Worm (Caenorhabditis elegans) whole organism, late embryonic: ENCODE data around the gene R160.10.

ENCODE experiments used
- C08G9.2 ChIP-seq: sonication (generic microtip); optimal IDR thresholded peaks from 2 replicates; lab custom pipeline; 2016; ENCODE audit warnings: mild to moderate bottlenecking, missing genetic modification characterization, moderate library complexity, missing compliant biosample characterization
- C38D4.7 ChIP-seq: fragments of 200-800 bp; sonication (Bioruptor generic); optimal IDR thresholded peaks from 2 replicates; lab custom pipeline; 2018; ENCODE audit warnings: mild to moderate bottlenecking, missing genetic modification characterization, moderate library complexity, missing compliant biosample characterization
- K02D7.2 ChIP-seq: sonication (generic microtip); optimal IDR thresholded peaks from 2 replicates; lab custom pipeline; 2017; ENCODE audit warnings: mild to moderate bottlenecking, missing genetic modification characterization, missing compliant biosample characterization
- K09A11.1 ChIP-seq: sonication (generic microtip); optimal IDR thresholded peaks from 2 replicates; lab custom pipeline; 2017; ENCODE audit warnings: antibody characterized with exemption, mild to moderate bottlenecking, missing genetic modification characterization, missing compliant biosample characterization; ENCODE audit not compliant: insufficient read depth
- T23F11.4 ChIP-seq: fragments of 200-800 bp; sonication (Bioruptor generic); optimal IDR thresholded peaks from 2 replicates; lab custom pipeline; 2018; ENCODE audit warnings: mild to moderate bottlenecking, missing genetic modification characterization, missing compliant biosample characterization
- Y22D7AL.16 ChIP-seq: sonication (generic microtip); optimal IDR thresholded peaks from 2 replicates; lab custom pipeline; 2016; ENCODE audit warnings: missing genetic modification characterization, missing compliant biosample characterization
- ahr-1 ChIP-seq: sonication (generic microtip); optimal IDR thresholded peaks from 2 replicates; lab custom pipeline; 2016; ENCODE audit warnings: missing genetic modification characterization, missing compliant biosample characterization
- ceh-14 ChIP-seq: sonication (generic microtip); optimal IDR thresholded peaks from 2 replicates; lab custom pipeline; 2016; ENCODE audit warnings: missing genotype, missing genetic modification characterization, missing compliant biosample characterization
- ceh-18 ChIP-seq: sonication (generic microtip); optimal IDR thresholded peaks from 2 replicates; lab custom pipeline; 2016; ENCODE audit warnings: missing genetic modification characterization, missing compliant biosample characterization
- ceh-22 ChIP-seq: sonication (generic microtip); optimal IDR thresholded peaks from 2 replicates; lab custom pipeline; 2017; ENCODE audit warnings: missing biosample characterization, missing genetic modification characterization
- ceh-24 ChIP-seq: sonication (generic microtip); optimal IDR thresholded peaks from 2 replicates; lab custom pipeline; 2016; ENCODE audit warnings: mild to moderate bottlenecking, missing genetic modification characterization, missing compliant biosample characterization
- ceh-31 ChIP-seq: sonication (generic microtip); optimal IDR thresholded peaks from 2 replicates; lab custom pipeline; 2016; ENCODE audit warnings: missing genetic modification characterization, missing compliant biosample characterization
- ceh-6 ChIP-seq: fragments of 200-800 bp; sonication (Bioruptor generic); optimal IDR thresholded peaks from 2 replicates; lab custom pipeline; 2018; ENCODE audit warnings: mild to moderate bottlenecking, missing genetic modification characterization, missing compliant biosample characterization
- ceh-9 ChIP-seq: sonication (generic microtip); optimal IDR thresholded peaks from 2 replicates; lab custom pipeline; 2016; ENCODE audit warnings: mild to moderate bottlenecking, missing genetic modification characterization, inconsistent platforms, missing compliant biosample characterization
- dmd-4 ChIP-seq: sonication (generic microtip); optimal IDR thresholded peaks from 2 replicates; lab custom pipeline; 2016; ENCODE audit warnings: borderline replicate concordance, missing genetic modification characterization, missing compliant biosample characterization
- elt-2 ChIP-seq: sonication (generic microtip); optimal IDR thresholded peaks from 2 replicates; lab custom pipeline; 2016; ENCODE audit warnings: missing genetic modification reagents, missing genetic modification characterization, missing compliant biosample characterization
- elt-4 ChIP-seq: sonication (generic microtip); optimal IDR thresholded peaks from 2 replicates; lab custom pipeline; 2016; ENCODE audit warnings: missing genetic modification characterization, missing compliant biosample characterization
- ets-4 ChIP-seq: sonication (generic microtip); optimal IDR thresholded peaks from 2 replicates; lab custom pipeline; 2016; ENCODE audit warnings: missing genetic modification characterization, missing compliant biosample characterization
- eyg-1 ChIP-seq: sonication (generic microtip); optimal IDR thresholded peaks from 2 replicates; lab custom pipeline; 2016; ENCODE audit warnings: missing genotype, missing genetic modification characterization, missing compliant biosample characterization
- fax-1 ChIP-seq: sonication (generic microtip); optimal IDR thresholded peaks from 2 replicates; lab custom pipeline; 2016; ENCODE audit warnings: missing genotype, missing genetic modification characterization, missing compliant biosample characterization
- fkh-6 ChIP-seq: sonication (generic microtip); optimal IDR thresholded peaks from 2 replicates; lab custom pipeline; 2016; ENCODE audit warnings: missing genetic modification characterization, missing compliant biosample characterization
- gmeb-2 ChIP-seq: sonication (generic microtip); optimal IDR thresholded peaks from 2 replicates; lab custom pipeline; 2016; ENCODE audit warnings: missing genetic modification characterization, inconsistent platforms, missing compliant biosample characterization
- hlh-30 ChIP-seq: sonication (generic microtip); optimal IDR thresholded peaks from 2 replicates; lab custom pipeline; 2017; ENCODE audit warnings: antibody characterized with exemption, missing genetic modification characterization, missing compliant biosample characterization; ENCODE audit not compliant: insufficient read depth
- lim-6 ChIP-seq: sonication (generic microtip); optimal IDR thresholded peaks from 2 replicates; lab custom pipeline; 2016; ENCODE audit warnings: missing genetic modification characterization, missing compliant biosample characterization
- mec-3 ChIP-seq: sonication (generic microtip); optimal IDR thresholded peaks from 2 replicates; lab custom pipeline; 2016; ENCODE audit warnings: borderline replicate concordance, missing genetic modification characterization, missing compliant biosample characterization
- nfya-1 ChIP-seq: sonication (generic microtip); optimal IDR thresholded peaks from 2 replicates; lab custom pipeline; 2017; ENCODE audit warnings: missing genetic modification characterization, mild to moderate bottlenecking, missing compliant biosample characterization, antibody characterized with exemption, moderate library complexity
- nhr-11 ChIP-seq: fragments of 150-350 bp; optimal IDR thresholded peaks from 2 replicates; lab custom pipeline; 2014; ENCODE audit warnings: missing biosample characterization, missing genetic modification characterization
- npax-4 ChIP-seq: sonication (generic microtip); optimal IDR thresholded peaks from 2 replicates; lab custom pipeline; 2016; ENCODE audit warnings: missing genetic modification characterization, missing compliant biosample characterization
- odd-2 ChIP-seq: sonication (generic microtip); optimal IDR thresholded peaks from 2 replicates; lab custom pipeline; 2017; ENCODE audit warnings: antibody characterized with exemption, mild to moderate bottlenecking, missing genetic modification characterization, missing compliant biosample characterization
- pag-3 ChIP-seq: sonication (generic microtip); optimal IDR thresholded peaks from 2 replicates; lab custom pipeline; 2016; ENCODE audit warnings: missing compliant biosample characterization, missing genetic modification characterization, borderline replicate concordance
- pat-9 ChIP-seq: fragments of 200-800 bp; sonication (Bioruptor generic); optimal IDR thresholded peaks from 2 replicates; lab custom pipeline; 2018; ENCODE audit warnings: mild to moderate bottlenecking, missing genetic modification characterization, moderate library complexity, missing compliant biosample characterization
- pax-1 ChIP-seq: fragments of 150-350 bp; optimal IDR thresholded peaks from 2 replicates; lab custom pipeline; 2014; ENCODE audit warnings: missing biosample characterization, missing genetic modification characterization
- pros-1 ChIP-seq: fragments of 150-350 bp; optimal IDR thresholded peaks from 2 replicates; lab custom pipeline; 2014; ENCODE audit warnings: missing biosample characterization, missing genetic modification reagents, missing genetic modification characterization
- ref-2 ChIP-seq: sonication (generic microtip); optimal IDR thresholded peaks from 2 replicates; lab custom pipeline; 2016; ENCODE audit warnings: missing genetic modification characterization, missing compliant biosample characterization
- sdc-2 ChIP-seq: sonication (generic microtip); optimal IDR thresholded peaks from 2 replicates; lab custom pipeline; 2016; ENCODE audit warnings: missing genotype, missing genetic modification characterization, missing compliant biosample characterization
- sox-4 ChIP-seq: sonication (generic microtip); optimal IDR thresholded peaks from 2 replicates; lab custom pipeline; 2017; ENCODE audit warnings: mild to moderate bottlenecking, missing genetic modification characterization, inconsistent platforms, missing compliant biosample characterization
- tbx-2 ChIP-seq: sonication (generic microtip); optimal IDR thresholded peaks from 2 replicates; lab custom pipeline; 2016; ENCODE audit warnings: missing genetic modification characterization, missing compliant biosample characterization
- tbx-7 ChIP-seq: sonication (generic microtip); optimal IDR thresholded peaks from 2 replicates; lab custom pipeline; 2016; ENCODE audit warnings: missing genotype, missing genetic modification characterization, missing compliant biosample characterization
- ttx-3 ChIP-seq: sonication (generic microtip); optimal IDR thresholded peaks from 2 replicates; lab custom pipeline; 2016; ENCODE audit warnings: missing genetic modification reagents, missing genetic modification characterization, missing compliant biosample characterization
- unc-3 ChIP-seq, 2 experiments: fragments of 200-800 bp in 1 of 2; sonication (Bioruptor generic) in 1 of 2; sonication (generic microtip) in 1 of 2; conservative IDR thresholded peaks in 1 of 2; optimal IDR thresholded peaks in 1 of 2; 2 replicates each; pipeline versions ENCODE4 v1.3.6 to Lab custom; 2016 to 2022; ENCODE audit warnings: missing compliant biosample characterization in 2 of 2, missing genetic modification characterization in 2 of 2, missing genetic modification reagents in 1 of 2
- unc-42 ChIP-seq: sonication (generic microtip); optimal IDR thresholded peaks from 2 replicates; lab custom pipeline; 2016; ENCODE audit warnings: missing genotype, missing genetic modification characterization, missing compliant biosample characterization
- unc-86 ChIP-seq: sonication (generic microtip); optimal IDR thresholded peaks from 2 replicates; lab custom pipeline; 2016; ENCODE audit warnings: missing genetic modification characterization, missing compliant biosample characterization
- ztf-16 ChIP-seq: sonication (generic microtip); optimal IDR thresholded peaks from 2 replicates; lab custom pipeline; 2017; ENCODE audit warnings: missing genetic modification characterization, missing compliant biosample characterization

The R160.10 gene

DNA sequence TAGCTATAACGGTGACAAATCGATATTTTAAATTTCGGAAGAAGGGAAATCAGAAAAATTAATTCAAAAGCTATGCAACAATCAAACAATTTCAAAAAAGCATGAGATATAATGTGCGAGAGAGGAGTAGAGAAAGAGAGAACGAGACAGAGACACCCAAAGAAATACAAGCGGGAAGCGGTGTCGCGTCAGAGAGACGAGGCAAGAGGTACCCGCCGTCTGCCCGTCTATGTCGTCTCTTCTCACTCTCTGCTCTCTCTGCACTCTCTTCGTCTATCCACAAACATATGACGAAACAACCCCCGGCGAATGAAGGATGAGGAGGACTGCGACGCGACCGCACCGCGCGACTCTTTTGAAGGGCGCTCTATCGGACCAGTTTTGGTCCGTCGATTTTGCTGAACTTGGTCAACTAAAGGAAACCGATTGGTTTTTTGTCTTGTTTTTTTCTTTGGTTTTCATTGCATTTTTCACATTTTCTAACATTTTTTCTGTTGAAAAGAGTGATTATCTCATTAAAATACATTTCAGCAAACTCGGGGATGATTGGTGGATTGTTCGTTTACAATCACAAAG, 21.6 kb upstream of the R160.10 start, which contains the start of gene dpy-23 (continued):
- peak; percentile 45 for TF ChIP-seq ztf-16 (tag; lab: Kevin White, UChicago)
- TF ChIP-seq ref-2: peak; percentile 74
- TF ChIP-seq ceh-18: peak; percentile 94
- TF ChIP-seq lim-6: no peak
- peak; percentile 86 for TF ChIP-seq tbx-2
- TF ChIP-seq nfya-1: peak; percentile 97
- TF ChIP-seq fax-1: peak; percentile 2
- no peak for TF ChIP-seq ceh-9 (tag; lab: Kevin White, UChicago)
- no peak for TF ChIP-seq ceh-22
- peak; percentile 90 for TF ChIP-seq pros-1 (tag; lab: Kevin White, UChicago)
- TF ChIP-seq C38D4.7 (GFP tag; lab: Kevin White, UChicago): no peak
- TF ChIP-seq Y22D7AL.16 (tag; lab: Kevin White, UChicago): no peak
- TF ChIP-seq pat-9 (tag; lab: Kevin White, UChicago): no peak
- no peak for TF ChIP-seq K09A11.1 (tag; lab: Kevin White, UChicago)
- TF ChIP-seq gmeb-2: no peak
- no peak for TF ChIP-seq K02D7.2
- TF ChIP-seq fkh-6 (tag; lab: Kevin White, UChicago): no peak
- TF ChIP-seq dmd-4: no peak
- peak; percentile 3 for TF ChIP-seq unc-86
- no peak for TF ChIP-seq eyg-1 (tag; lab: Kevin White, UChicago)
- no peak for TF ChIP-seq ahr-1 (tag; lab: Kevin White, UChicago)
- no peak for TF ChIP-seq unc-3 (GFP tag; conservative IDR thresholded peaks at IDR 0.05; lab: Robert Waterston, UW)
- peak; percentile 7 for TF ChIP-seq unc-3 (tag; optimal IDR thresholded peaks at IDR 0.05; lab: Kevin White, UChicago)
- peak; percentile 93 for TF ChIP-seq hlh-30
- peak; percentile 71 for TF ChIP-seq elt-2 (tag; lab: Kevin White, UChicago)
- TF ChIP-seq ttx-3 (tag; lab: Kevin White, UChicago): no peak
- TF ChIP-seq npax-4: no peak
- TF ChIP-seq ceh-31: peak; percentile 93
- no peak for TF ChIP-seq odd-2 (tag; lab: Kevin White, UChicago)
- no peak for TF ChIP-seq elt-4 (tag; lab: Kevin White, UChicago)
- TF ChIP-seq tbx-7: no peak
- no peak for TF ChIP-seq mec-3 (tag; lab: Kevin White, UChicago)
- no peak for TF ChIP-seq pag-3
- no peak for TF ChIP-seq T23F11.4
- peak; percentile 51 for TF ChIP-seq ets-4 (tag; lab: Kevin White, UChicago)
- no peak for TF ChIP-seq ceh-6
- no peak for TF ChIP-seq ceh-24
- TF ChIP-seq pax-1: peak; percentile 62
- no peak for TF ChIP-seq C08G9.2 (tag; lab: Kevin White, UChicago)
- TF ChIP-seq sdc-2 (tag; lab: Kevin White, UChicago): peak; percentile 94
- no peak for TF ChIP-seq nhr-11 (tag; lab: Kevin White, UChicago)

ce11 chrX:4386493-4386892, 19.2 kb upstream of the R160.10 start:
- TF ChIP-seq Y22D7AL.16 (tag; lab: Kevin White, UChicago) (no peak), ceh-24 (no peak), unc-42 (no peak), sox-4 (tag; lab: Kevin White, UChicago) (no peak), ets-4 (tag; lab: Kevin White, UChicago) (no peak), ceh-14 (no peak), T23F11.4 (no peak), gmeb-2 (no peak), mec-3 (tag; lab: Kevin White, UChicago) (no peak)
